Worm (Caenorhabditis elegans) whole organism, L4/young adult: ENCODE measurements around the gene trr-1.

ENCODE experiments used
- dao-5 ChIP-seq: sonication (generic microtip); optimal IDR thresholded peaks from 2 replicates; lab custom pipeline; 2016; ENCODE audit warnings: missing genotype, missing genetic modification characterization, moderate library complexity, missing compliant biosample characterization
- him-1 ChIP-seq: sonication (generic microtip); optimal IDR thresholded peaks from 2 replicates; lab custom pipeline; 2016; ENCODE audit warnings: missing genotype, missing genetic modification reagents, missing genetic modification characterization, missing compliant biosample characterization

ce11 chrII:11690868-11691267, 15.1 kb upstream of the trr-1 start:
- TF ChIP-seq him-1 (tag; lab: Kevin White, UChicago) (no peak), dao-5 (tag; lab: Kevin White, UChicago) (no peak)
